Worm (Caenorhabditis elegans) whole organism, L3 larva: ENCODE measurements around the gene grl-29.

Source experiments
- R02D3.7 ChIP-seq: fragments of 150-350 bp; optimal IDR thresholded peaks from 2 replicates; lab custom pipeline; 2014; ENCODE audit warnings: missing biosample characterization, missing genetic modification characterization
- ama-1 ChIP-seq: fragments of 150-350 bp; optimal IDR thresholded peaks from 2 replicates; lab custom pipeline; 2018
- egl-27 ChIP-seq: sonication (generic microtip); optimal IDR thresholded peaks from 4 replicates; lab custom pipeline; 2017; ENCODE audit warnings: missing biosample characterization, missing genetic modification reagents, missing genetic modification characterization
- fkh-10 ChIP-seq: sonication (generic microtip); optimal IDR thresholded peaks from 2 replicates; lab custom pipeline; 2017; ENCODE audit warnings: missing biosample characterization, missing genetic modification reagents, missing genetic modification characterization
- fos-1 ChIP-seq: fragments of 150-350 bp; optimal IDR thresholded peaks from 2 replicates; lab custom pipeline; 2014; ENCODE audit warnings: missing biosample characterization, missing genetic modification characterization
- nhr-11 ChIP-seq: fragments of 150-350 bp; optimal IDR thresholded peaks from 2 replicates; lab custom pipeline; 2014; ENCODE audit warnings: missing biosample characterization, missing genetic modification characterization
- nhr-237 ChIP-seq: fragments of 150-350 bp; optimal IDR thresholded peaks from 2 replicates; lab custom pipeline; 2014; ENCODE audit warnings: missing biosample characterization, missing genetic modification characterization
- pqm-1 ChIP-seq: fragments of 150-350 bp; optimal IDR thresholded peaks from 2 replicates; lab custom pipeline; 2017; ENCODE audit warnings: missing biosample characterization, missing genetic modification characterization, inconsistent platforms
- sea-2 ChIP-seq: fragments of 150-350 bp; sonication (generic microtip); optimal IDR thresholded peaks from 4 replicates; lab custom pipeline; 2014; ENCODE audit warnings: missing biosample characterization, missing genetic modification reagents, missing genetic modification characterization
- skn-1 ChIP-seq: fragments of 150-350 bp; optimal IDR thresholded peaks from 2 replicates; lab custom pipeline; 2014; ENCODE audit warnings: missing biosample characterization, missing genetic modification characterization
- snpc-4 ChIP-seq: fragments of 150-350 bp; optimal IDR thresholded peaks from 2 replicates; lab custom pipeline; 2014; ENCODE audit warnings: missing biosample characterization, missing genetic modification characterization
- zag-1 ChIP-seq: fragments of 150-350 bp; optimal IDR thresholded peaks from 2 replicates; lab custom pipeline; 2014; ENCODE audit warnings: missing biosample characterization, missing genetic modification characterization

- TF ChIP-seq ama-1 (peak; percentile 45), pqm-1 (tag; lab: Kevin White, UChicago) (no peak), nhr-237 (no peak), sea-2 (no peak), snpc-4 (tag; lab: Kevin White, UChicago) (peak; percentile 13), skn-1 (tag; lab: Kevin White, UChicago) (no peak), nhr-11 (tag; lab: Kevin White, UChicago) (no peak), fos-1 (no peak), R02D3.7 (tag; lab: Kevin White, UChicago) (no peak), fkh-10 (no peak), zag-1 (no peak), egl-27 (tag; lab: Kevin White, UChicago) (no peak)
Measured at ce11 chrV:3579795-3580194, 24.8 kb upstream of the grl-29 start.
